Fruit fly (Drosophila melanogaster) whole organism, embryonic: ENCODE measurements around the gene Ugt303B2.

Source experiments
- CG18011 ChIP-seq: fragments of 200-800 bp; sonication (Bioruptor generic); optimal IDR thresholded peaks from 2 replicates; lab custom pipeline; 2017; ENCODE audit warnings: missing biosample characterization, missing genetic modification characterization, mild to moderate bottlenecking, moderate library complexity, missing genotype
- Eip74EF ChIP-seq, 2 experiments: fragments of 200-800 bp in 1 of 2; fragments of >200 bp in 1 of 2; sonication (Bioruptor generic) in 1 of 2; optimal IDR thresholded peaks; 2 replicates each; lab custom pipeline; 2017 to 2019; ENCODE audit warnings: missing biosample characterization in 2 of 2, missing genetic modification characterization in 2 of 2, mild to moderate bottlenecking in 1 of 2, moderate library complexity in 1 of 2
- Sox100B ChIP-seq: fragments of 200-800 bp; sonication (Bioruptor generic); optimal IDR thresholded peaks from 3 replicates; lab custom pipeline; 2018; ENCODE audit warnings: missing biosample characterization, mild to moderate bottlenecking, missing genetic modification characterization
- corto ChIP-seq: fragments of 200-800 bp; sonication (Bioruptor generic); optimal IDR thresholded peaks from 2 replicates; lab custom pipeline; 2016; ENCODE audit warnings: missing biosample characterization, mild to moderate bottlenecking, missing genetic modification characterization, moderate library complexity
- lilli ChIP-seq: fragments of 200-800 bp; sonication (Bioruptor generic); optimal IDR thresholded peaks from 3 replicates; lab custom pipeline; 2016; ENCODE audit warnings: missing biosample characterization, missing genetic modification characterization

dm6 chr3R:23511356-23511755 is 27.4 kb downstream of the Ugt303B2 start:
- TF ChIP-seq CG18011 (GFP tag; lab: Kevin White, UChicago) (no peak), corto (GFP tag; lab: Kevin White, UChicago) (no peak), Eip74EF (GFP tag; optimal IDR thresholded peaks at IDR 0.05; lab: Kevin White, UChicago) (no peak), lilli (GFP tag; lab: Kevin White, UChicago) (no peak), Sox100B (no peak)
